Fruit fly (Drosophila melanogaster) whole organism, prepupa: ENCODE measurements around the gene CG7126.

ENCODE experiments used
- Blimp-1 ChIP-seq: fragments of 200-800 bp; sonication (Bioruptor generic); optimal IDR thresholded peaks from 3 replicates; lab custom pipeline; 2017; ENCODE audit warnings: missing biosample characterization, missing genetic modification characterization, mild to moderate bottlenecking, moderate library complexity, missing genetic modification reagents
- CG10631 ChIP-seq: fragments of 200-800 bp; sonication (Bioruptor generic); optimal IDR thresholded peaks from 2 replicates; lab custom pipeline; 2016; ENCODE audit warnings: missing biosample characterization, missing genetic modification characterization
- CG11294 ChIP-seq: fragments of 200-800 bp; sonication (Bioruptor generic); IDR thresholded peaks from 2 replicates; pipeline ENCODE4 v1.3.6; 2022; ENCODE audit warnings: missing biosample characterization, missing genetic modification characterization
- CG11902 ChIP-seq: fragments of 200-800 bp; sonication (Bioruptor generic); optimal IDR thresholded peaks from 3 replicates; lab custom pipeline; 2016; ENCODE audit warnings: missing biosample characterization, missing genetic modification characterization
- CG15336 ChIP-seq: fragments of 200-800 bp; sonication (Bioruptor generic); IDR thresholded peaks from 2 replicates; pipeline ENCODE4 v1.3.6; 2022; ENCODE audit warnings: missing biosample characterization, missing genetic modification characterization
- CG1621 ChIP-seq: fragments of 200-800 bp; sonication (Bioruptor generic); optimal IDR thresholded peaks from 3 replicates; lab custom pipeline; 2018; ENCODE audit warnings: missing biosample characterization, mild to moderate bottlenecking, missing genetic modification characterization
- CG31627 ChIP-seq: fragments of 200-800 bp; sonication (Bioruptor generic); optimal IDR thresholded peaks from 3 replicates; lab custom pipeline; 2016; ENCODE audit warnings: missing biosample characterization, missing genetic modification characterization
- CG32006 ChIP-seq: fragments of 200-800 bp; sonication (Bioruptor generic); optimal IDR thresholded peaks from 3 replicates; lab custom pipeline; 2017; ENCODE audit warnings: missing biosample characterization, mild to moderate bottlenecking, missing genetic modification characterization
- CG34406 ChIP-seq: fragments of 200-800 bp; sonication (Bioruptor generic); optimal IDR thresholded peaks from 3 replicates; lab custom pipeline; 2016; ENCODE audit warnings: missing biosample characterization, missing genetic modification characterization
- CG3919 ChIP-seq: fragments of 200-800 bp; sonication (Bioruptor generic); optimal IDR thresholded peaks from 3 replicates; lab custom pipeline; 2016; ENCODE audit warnings: missing biosample characterization, missing genetic modification characterization
- CG4318 ChIP-seq: fragments of 200-800 bp; sonication (Bioruptor generic); optimal IDR thresholded peaks from 3 replicates; lab custom pipeline; 2017; ENCODE audit warnings: missing biosample characterization, mild to moderate bottlenecking, missing genetic modification characterization
- CG6163 ChIP-seq: fragments of 200-800 bp; sonication (Bioruptor generic); IDR thresholded peaks from 3 replicates; pipeline ENCODE4 v1.3.6; 2022; ENCODE audit warnings: missing biosample characterization, missing genetic modification characterization
- CG6276 ChIP-seq: fragments of 200-800 bp; sonication (Bioruptor generic); optimal IDR thresholded peaks from 2 replicates; lab custom pipeline; 2017; ENCODE audit warnings: missing biosample characterization, mild to moderate bottlenecking, missing genetic modification characterization
- CG6792 ChIP-seq: fragments of 200-800 bp; sonication (Bioruptor generic); optimal IDR thresholded peaks from 3 replicates; lab custom pipeline; 2016; ENCODE audit warnings: missing biosample characterization, missing genetic modification characterization
- CG6808 ChIP-seq: fragments of 200-800 bp; sonication (Bioruptor generic); optimal IDR thresholded peaks from 3 replicates; lab custom pipeline; 2017; ENCODE audit warnings: missing biosample characterization, missing genetic modification characterization, mild to moderate bottlenecking, moderate library complexity, missing genetic modification reagents
- CG6854 ChIP-seq: fragments of 200-800 bp; sonication (Bioruptor generic); optimal IDR thresholded peaks from 2 replicates; lab custom pipeline; 2017; ENCODE audit warnings: missing biosample characterization, mild to moderate bottlenecking, missing genetic modification characterization
- CG7368 ChIP-seq: fragments of 200-800 bp; sonication (Bioruptor generic); optimal IDR thresholded peaks from 3 replicates; lab custom pipeline; 2016; ENCODE audit warnings: missing biosample characterization, missing genetic modification characterization
- CG8319 ChIP-seq: fragments of 200-800 bp; sonication (Bioruptor generic); optimal IDR thresholded peaks from 3 replicates; lab custom pipeline; 2016; ENCODE audit warnings: missing biosample characterization, missing genetic modification characterization
- CG8632 ChIP-seq: fragments of 200-800 bp; sonication (Bioruptor generic); optimal IDR thresholded peaks from 3 replicates; lab custom pipeline; 2016; ENCODE audit warnings: missing biosample characterization, missing genetic modification characterization
- CG9139 ChIP-seq: fragments of 200-800 bp; sonication (Bioruptor generic); optimal IDR thresholded peaks from 3 replicates; lab custom pipeline; 2017; ENCODE audit warnings: missing biosample characterization, mild to moderate bottlenecking, missing genetic modification characterization
- Eip75B ChIP-seq: fragments of 200-800 bp; sonication (Bioruptor generic); optimal IDR thresholded peaks from 3 replicates; lab custom pipeline; 2016; ENCODE audit warnings: missing biosample characterization, missing genetic modification characterization
- Eip78C ChIP-seq: fragments of 200-800 bp; sonication (Bioruptor generic); peaks from one replicate; lab custom pipeline; 2016; ENCODE audit warnings: missing biosample characterization, missing genetic modification characterization
- Ets21C ChIP-seq: fragments of 200-800 bp; sonication (Bioruptor generic); optimal IDR thresholded peaks from 3 replicates; lab custom pipeline; 2016; ENCODE audit warnings: missing biosample characterization, missing genetic modification characterization
- Ets96B ChIP-seq: fragments of 200-800 bp; optimal IDR thresholded peaks from 2 replicates; lab custom pipeline; 2019; ENCODE audit warnings: missing biosample characterization, mild to moderate bottlenecking, missing genetic modification characterization, moderate library complexity
- Gug ChIP-seq: fragments of 200-800 bp; sonication (Bioruptor generic); IDR thresholded peaks from 2 replicates; pipeline ENCODE4 v1.3.6; 2022; ENCODE audit warnings: missing biosample characterization, missing genetic modification characterization
- Hr38 ChIP-seq: sonication (Bioruptor generic); optimal IDR thresholded peaks from 2 replicates; lab custom pipeline; 2016; ENCODE audit warnings: missing biosample characterization, missing genetic modification characterization
- Hr39 ChIP-seq: fragments of 200-800 bp; sonication (Bioruptor generic); optimal IDR thresholded peaks from 2 replicates; lab custom pipeline; 2016; ENCODE audit warnings: missing biosample characterization, missing genetic modification characterization
- Lpt ChIP-seq: fragments of 200-800 bp; sonication (Bioruptor generic); optimal IDR thresholded peaks from 3 replicates; lab custom pipeline; 2016; ENCODE audit warnings: missing biosample characterization, missing genetic modification characterization
- Met ChIP-seq: fragments of 200-800 bp; sonication (Bioruptor generic); optimal IDR thresholded peaks from 3 replicates; lab custom pipeline; 2016; ENCODE audit warnings: missing biosample characterization, missing genetic modification characterization
- OdsH ChIP-seq: fragments of 200-800 bp; sonication (Bioruptor generic); optimal IDR thresholded peaks from 3 replicates; lab custom pipeline; 2016; ENCODE audit warnings: missing biosample characterization, missing genetic modification characterization
- Smox ChIP-seq: fragments of 200-800 bp; sonication (Bioruptor generic); optimal IDR thresholded peaks from 3 replicates; lab custom pipeline; 2016; ENCODE audit warnings: missing biosample characterization, missing genetic modification characterization
- Sox102F ChIP-seq: fragments of 200-800 bp; sonication (Bioruptor generic); optimal IDR thresholded peaks from 2 replicates; lab custom pipeline; 2016; ENCODE audit warnings: missing biosample characterization, mild to moderate bottlenecking, missing genetic modification characterization
- Sox15 ChIP-seq: fragments of 200-800 bp; sonication (Bioruptor generic); optimal IDR thresholded peaks from 3 replicates; lab custom pipeline; 2016; ENCODE audit warnings: missing biosample characterization, missing genetic modification characterization
- achi ChIP-seq: fragments of 200-800 bp; sonication (Bioruptor generic); optimal IDR thresholded peaks from 3 replicates; lab custom pipeline; 2016; ENCODE audit warnings: missing biosample characterization, missing genetic modification characterization
- dac ChIP-seq: fragments of 200-800 bp; sonication (Bioruptor generic); optimal IDR thresholded peaks from 2 replicates; lab custom pipeline; 2017; ENCODE audit warnings: missing biosample characterization, mild to moderate bottlenecking, missing genetic modification characterization
- dsx ChIP-seq: fragments of 200-800 bp; optimal IDR thresholded peaks from 3 replicates; lab custom pipeline; 2019; ENCODE audit warnings: missing biosample characterization, mild to moderate bottlenecking, missing genetic modification characterization, moderate library complexity; ENCODE audit not compliant: poor library complexity, severe bottlenecking
- eg ChIP-seq: fragments of 200-800 bp; sonication (Bioruptor generic); IDR thresholded peaks from 3 replicates; pipeline ENCODE4 v1.3.6; 2022; ENCODE audit warnings: missing biosample characterization, missing genetic modification characterization
- fd59A ChIP-seq: fragments of 200-800 bp; sonication (Bioruptor generic); optimal IDR thresholded peaks from 2 replicates; lab custom pipeline; 2017; ENCODE audit warnings: missing biosample characterization, mild to moderate bottlenecking, missing genetic modification characterization, missing genetic modification reagents
- fd85E ChIP-seq: fragments of 200-800 bp; sonication (Bioruptor generic); optimal IDR thresholded peaks from 3 replicates; lab custom pipeline; 2016; ENCODE audit warnings: missing biosample characterization, missing genetic modification characterization
- fkh ChIP-seq: fragments of 200-800 bp; sonication (Bioruptor generic); optimal IDR thresholded peaks from 3 replicates; lab custom pipeline; 2017; ENCODE audit warnings: missing biosample characterization, mild to moderate bottlenecking, missing genetic modification characterization, moderate library complexity
- lz ChIP-seq: fragments of 200-800 bp; sonication (Bioruptor generic); optimal IDR thresholded peaks from 3 replicates; lab custom pipeline; 2016; ENCODE audit warnings: missing biosample characterization, missing genetic modification characterization
- net ChIP-seq: fragments of 200-800 bp; sonication (Bioruptor generic); optimal IDR thresholded peaks from 3 replicates; lab custom pipeline; 2016; ENCODE audit warnings: missing biosample characterization, missing genetic modification characterization
- pdm3 ChIP-seq: fragments of 200-800 bp; sonication (Bioruptor generic); optimal IDR thresholded peaks from 3 replicates; lab custom pipeline; 2016; ENCODE audit warnings: missing biosample characterization, missing genetic modification characterization
- spab ChIP-seq: fragments of 200-800 bp; sonication (Bioruptor generic); optimal IDR thresholded peaks from 2 replicates; lab custom pipeline; 2017; ENCODE audit warnings: missing biosample characterization, mild to moderate bottlenecking, missing genetic modification characterization, missing genetic modification reagents
- ss ChIP-seq, 2 experiments: fragments of 200-800 bp; sonication (Bioruptor generic); optimal IDR thresholded peaks; 2 replicates in 1 of 2; 3 replicates in 1 of 2; lab custom pipeline; 2017 to 2018; ENCODE audit warnings: mild to moderate bottlenecking in 2 of 2, missing biosample characterization in 2 of 2, missing genetic modification characterization in 2 of 2, moderate library complexity in 1 of 2
- svp ChIP-seq: fragments of 200-800 bp; sonication (Bioruptor generic); peaks from one replicate; lab custom pipeline; 2016; ENCODE audit warnings: missing biosample characterization, missing genetic modification characterization
- vri ChIP-seq: fragments of 200-800 bp; sonication (Bioruptor generic); optimal IDR thresholded peaks from 3 replicates; lab custom pipeline; 2016; ENCODE audit warnings: missing biosample characterization, mild to moderate bottlenecking, missing genetic modification characterization

CG7126 gene

DNA sequence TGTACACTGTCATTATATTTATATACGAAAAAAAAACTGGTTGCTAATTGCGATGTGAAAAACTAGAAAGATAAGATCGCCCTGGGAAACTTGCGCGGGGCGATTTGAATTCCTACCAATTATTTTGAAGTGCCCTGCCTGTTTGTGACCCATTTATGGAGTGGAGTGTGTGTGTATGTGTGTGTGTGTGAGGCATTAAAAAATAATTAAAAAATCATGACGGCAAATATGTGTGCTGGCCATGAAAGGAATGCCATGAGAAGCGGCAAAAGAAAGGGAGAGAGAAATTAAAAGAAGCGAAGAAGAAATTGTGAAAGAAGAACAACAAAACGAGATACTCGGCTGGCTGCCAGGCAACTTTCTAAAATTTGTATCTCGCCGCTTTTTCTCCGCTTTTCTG, 7.3 kb upstream of the CG7126 start:
- TF ChIP-seq Hr38 (GFP tag; lab: Kevin White, UChicago) (no peak), CG11294 (GFP tag; lab: Robert Waterston, UW) (no peak), CG6163 (GFP tag; lab: Robert Waterston, UW) (no peak), dac (GFP tag; lab: Kevin White, UChicago) (no peak), Eip78C (GFP tag; lab: Kevin White, UChicago) (peak; percentile 61), Blimp-1 (peak; percentile 40), CG6854 (GFP tag; lab: Kevin White, UChicago) (peak; percentile 14), Gug (GFP tag; lab: Robert Waterston, UW) (no peak)
- TF ChIP-seq, all 60 proteins: peak for 3

DNA sequence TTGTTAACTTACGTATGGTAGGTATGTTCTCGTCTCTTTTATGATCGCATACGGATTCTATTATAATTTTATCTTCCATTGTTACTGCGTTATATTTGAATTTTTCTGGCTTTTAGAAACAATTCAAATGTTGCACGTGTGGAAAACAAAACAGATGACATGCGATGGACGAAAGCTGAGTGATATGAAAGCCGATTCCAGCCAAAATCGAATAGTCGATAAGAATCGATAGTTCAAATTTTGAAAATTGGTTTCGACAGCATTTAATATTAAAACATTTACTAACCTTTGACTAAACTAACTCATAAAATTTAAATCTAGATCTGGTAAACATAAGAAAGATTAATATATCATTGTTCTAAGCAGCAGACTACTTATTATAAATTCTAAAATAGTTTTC, 1.1 kb downstream of the CG7126 start, which contains the start of gene Polr1E:
Polr1E (minus strand) TSS at position 160 of the 400 bp plus-strand sequence.
- TF ChIP-seq CG6808 (GFP tag; lab: Kevin White, UChicago) (no peak), CG4318 (GFP tag; lab: Kevin White, UChicago) (no peak)

- TF ChIP-seq Ets21C (peak; percentile 70), Smox (GFP tag; lab: Kevin White, UChicago) (no peak), CG11294 (GFP tag; lab: Robert Waterston, UW) (peak; percentile 54; the same call in 1 of the 2 replicates), CG6163 (GFP tag; lab: Robert Waterston, UW) (peak; percentile 81), spab (GFP tag; lab: Kevin White, UChicago) (no peak), CG8632 (GFP tag; lab: Kevin White, UChicago) (peak; percentile 8), CG31627 (GFP tag; lab: Kevin White, UChicago) (peak; percentile 84), Sox15 (GFP tag; lab: Kevin White, UChicago) (peak; percentile 64), fd85E (no peak), CG1621 (tag; lab: Kevin White, UChicago) (peak; percentile 33), CG6792 (GFP tag; lab: Kevin White, UChicago) (peak; percentile 6), CG15336 (GFP tag; lab: Robert Waterston, UW) (0 out of 2 replicates have a peak, but pooled peaks have one; percentile 24), vri (GFP tag; lab: Kevin White, UChicago) (no peak), Gug (GFP tag; lab: Robert Waterston, UW) (peak; percentile 86), Blimp-1 (peak; percentile 16), fd59A (GFP tag; lab: Kevin White, UChicago) (peak; percentile 25), Hr39 (GFP tag; lab: Kevin White, UChicago) (peak; percentile 84), svp (no peak), CG3919 (GFP tag; lab: Kevin White, UChicago) (no peak), OdsH (GFP tag; lab: Kevin White, UChicago) (peak; percentile 76), CG7368 (GFP tag; lab: Kevin White, UChicago) (peak; percentile 34), CG10631 (GFP tag; lab: Kevin White, UChicago) (no peak), eg (GFP tag; lab: Robert Waterston, UW) (peak; percentile 80), Hr38 (GFP tag; lab: Kevin White, UChicago) (peak; percentile 17), lz (GFP tag; lab: Kevin White, UChicago) (peak; percentile 79), Eip78C (GFP tag; lab: Kevin White, UChicago) (peak; percentile 78), dsx (GFP tag; lab: Kevin White, UChicago) (no peak), ss (GFP tag; optimal IDR thresholded peaks at IDR 0.05; lab: Kevin White, UChicago) (no peak), net (GFP tag; lab: Kevin White, UChicago) (no peak), CG6276 (no peak), Ets96B (tag; lab: Kevin White, UChicago) (peak; percentile 49), CG8319 (GFP tag; lab: Kevin White, UChicago) (peak; percentile 18), CG32006 (GFP tag; lab: Kevin White, UChicago) (no peak), CG11902 (GFP tag; lab: Kevin White, UChicago) (peak; percentile 36), pdm3 (GFP tag; lab: Kevin White, UChicago) (peak; percentile 77), CG6854 (GFP tag; lab: Kevin White, UChicago) (no peak), CG6808 (GFP tag; lab: Kevin White, UChicago) (no peak), Met (no peak), Eip75B (GFP tag; lab: Kevin White, UChicago) (no peak), Sox102F (no peak), CG9139 (GFP tag; lab: Kevin White, UChicago) (no peak), CG34406 (GFP tag; lab: Kevin White, UChicago) (peak; percentile 32), achi (GFP tag; lab: Kevin White, UChicago) (no peak), fkh (GFP tag; lab: Kevin White, UChicago) (no peak), Lpt (GFP tag; lab: Kevin White, UChicago) (no peak)
These were observed 3.7 kb downstream of the CG7126 start, which contains the start of gene Dlc90F for dm6 chr3R:18298900-18299321. Gene Dlc90F, plus strand, starts transcription at chr3R:18299229.
